Worm (Caenorhabditis elegans) whole organism, young adult: ENCODE measurements around the gene C34D4.4.

Experiments
- B0336.3 ChIP-seq: fragments of 200-800 bp; sonication (Bioruptor generic); IDR thresholded peaks from 2 replicates; pipeline ENCODE4 v1.3.6; 2022; ENCODE audit warnings: missing genetic modification characterization, missing compliant biosample characterization
- C17E4.6 ChIP-seq: fragments of 200-800 bp; sonication (Bioruptor generic); IDR thresholded peaks from 2 replicates; pipeline ENCODE4 v1.3.6; 2022; ENCODE audit warnings: missing genetic modification reagents, missing genetic modification characterization, missing compliant biosample characterization
- F23B12.7 ChIP-seq: sonication (generic microtip); optimal IDR thresholded peaks from 2 replicates; lab custom pipeline; 2017; ENCODE audit warnings: missing genetic modification characterization, mild to moderate bottlenecking, missing compliant biosample characterization, antibody characterized with exemption, moderate library complexity; ENCODE audit not compliant: insufficient read depth
- F33H1.4 ChIP-seq: fragments of 200-800 bp; sonication (Bioruptor generic); IDR thresholded peaks from 2 replicates; pipeline ENCODE4 v1.3.6; 2022; ENCODE audit warnings: missing genetic modification reagents, missing genetic modification characterization, missing compliant biosample characterization
- F39B2.1 ChIP-seq: fragments of 200-800 bp; sonication (Bioruptor generic); IDR thresholded peaks from 2 replicates; pipeline ENCODE4 v1.3.6; 2022; ENCODE audit warnings: missing genetic modification reagents, missing genetic modification characterization, missing compliant biosample characterization
- F49E8.2 ChIP-seq: sonication (generic microtip); optimal IDR thresholded peaks from 3 replicates; lab custom pipeline; 2017; ENCODE audit warnings: missing genetic modification characterization, mild to moderate bottlenecking, missing compliant biosample characterization, antibody characterized with exemption, moderate library complexity; ENCODE audit not compliant: insufficient read depth
- F52B5.7 ChIP-seq: sonication (generic microtip); optimal IDR thresholded peaks from 2 replicates; lab custom pipeline; 2016; ENCODE audit warnings: mild to moderate bottlenecking, missing genetic modification characterization, missing compliant biosample characterization
- Y53G8AR.9 ChIP-seq: fragments of 200-800 bp; sonication (Bioruptor generic); conservative IDR thresholded peaks from 2 replicates; pipeline ENCODE4 v1.3.6; 2022; ENCODE audit warnings: missing genetic modification reagents, missing genetic modification characterization, missing compliant biosample characterization
- Y79H2A.3 ChIP-seq: fragments of 200-800 bp; sonication (Bioruptor generic); conservative IDR thresholded peaks from 2 replicates; pipeline ENCODE4 v1.3.6; 2022; ENCODE audit warnings: missing genetic modification reagents, missing genetic modification characterization, missing compliant biosample characterization
- ZK185.1 ChIP-seq: sonication (generic microtip); optimal IDR thresholded peaks from 2 replicates; lab custom pipeline; 2016; ENCODE audit warnings: mild to moderate bottlenecking, missing genetic modification characterization, missing compliant biosample characterization; ENCODE audit not compliant: poor library complexity, severe bottlenecking
- attf-5 ChIP-seq: fragments of 200-800 bp; sonication (Bioruptor generic); optimal IDR thresholded peaks from 2 replicates; lab custom pipeline; 2018; ENCODE audit warnings: mild to moderate bottlenecking, missing genetic modification characterization, missing compliant biosample characterization
- ccch-3 ChIP-seq: fragments of 200-800 bp; sonication (Bioruptor generic); optimal IDR thresholded peaks from 2 replicates; lab custom pipeline; 2018; ENCODE audit warnings: mild to moderate bottlenecking, missing genetic modification characterization, missing compliant biosample characterization
- cebp-1 ChIP-seq, 2 experiments: fragments of 200-800 bp in 1 of 2; sonication (Bioruptor generic) in 1 of 2; sonication (generic microtip) in 1 of 2; IDR thresholded peaks in 1 of 2; optimal IDR thresholded peaks in 1 of 2; 2 replicates each; pipeline versions ENCODE4 v1.3.6 to Lab custom; 2017 to 2022; ENCODE audit warnings: missing compliant biosample characterization in 2 of 2, missing genetic modification characterization in 2 of 2, mild to moderate bottlenecking in 1 of 2, missing genetic modification reagents in 1 of 2, moderate library complexity in 1 of 2
- ceh-100 ChIP-seq: fragments of 200-800 bp; sonication (Bioruptor generic); IDR thresholded peaks from 2 replicates; pipeline ENCODE4 v1.3.6; 2022; ENCODE audit warnings: missing genetic modification reagents, missing genetic modification characterization, missing compliant biosample characterization
- ceh-27 ChIP-seq: fragments of 200-800 bp; sonication (Bioruptor generic); optimal IDR thresholded peaks from 2 replicates; lab custom pipeline; 2018; ENCODE audit warnings: mild to moderate bottlenecking, missing genetic modification characterization, moderate library complexity, missing compliant biosample characterization
- chd-7 ChIP-seq: sonication (generic microtip); optimal IDR thresholded peaks from 2 replicates; lab custom pipeline; 2016; ENCODE audit warnings: mild to moderate bottlenecking, missing genetic modification characterization, moderate library complexity, missing compliant biosample characterization
- efl-1 ChIP-seq: fragments of 150-350 bp; optimal IDR thresholded peaks from 2 replicates; lab custom pipeline; 2014; ENCODE audit warnings: missing biosample characterization, missing genetic modification reagents, missing genetic modification characterization
- egrh-3 ChIP-seq: fragments of 200-800 bp; sonication (Bioruptor generic); IDR thresholded peaks from 2 replicates; pipeline ENCODE4 v1.3.6; 2022; ENCODE audit warnings: missing genetic modification reagents, missing genetic modification characterization, missing compliant biosample characterization
- gei-17 ChIP-seq: fragments of 200-800 bp; sonication (Bioruptor generic); optimal IDR thresholded peaks from 2 replicates; lab custom pipeline; 2018; ENCODE audit warnings: mild to moderate bottlenecking, missing genetic modification characterization, missing compliant biosample characterization
- hlh-12 ChIP-seq: sonication (generic microtip); optimal IDR thresholded peaks from 2 replicates; lab custom pipeline; 2016; ENCODE audit warnings: missing genetic modification characterization, missing compliant biosample characterization
- hmg-1.2 ChIP-seq: fragments of 200-800 bp; sonication (Bioruptor generic); IDR thresholded peaks from 2 replicates; pipeline ENCODE4 v1.3.6; 2022; ENCODE audit warnings: missing genetic modification reagents, missing genetic modification characterization, missing compliant biosample characterization
- hmg-20 ChIP-seq: fragments of 200-800 bp; sonication (Bioruptor generic); IDR thresholded peaks from 2 replicates; pipeline ENCODE4 v1.3.6; 2022; ENCODE audit warnings: missing genetic modification reagents, missing genetic modification characterization, missing compliant biosample characterization
- hrde-1 ChIP-seq: sonication (generic microtip); optimal IDR thresholded peaks from 2 replicates; lab custom pipeline; 2016; ENCODE audit warnings: missing genetic modification characterization, mild to moderate bottlenecking, missing compliant biosample characterization, moderate library complexity, missing genotype, missing genetic modification reagents, borderline replicate concordance
- let-607 ChIP-seq, 2 experiments: fragments of 200-800 bp in 1 of 2; sonication (Bioruptor generic) in 1 of 2; sonication (generic microtip) in 1 of 2; optimal IDR thresholded peaks; 2 replicates each; lab custom pipeline; 2016 to 2018; ENCODE audit warnings: mild to moderate bottlenecking in 2 of 2, missing compliant biosample characterization in 2 of 2, missing genetic modification characterization in 2 of 2, moderate library complexity in 2 of 2, missing genotype in 1 of 2
- lin-26 ChIP-seq: fragments of 200-800 bp; sonication (Bioruptor generic); IDR thresholded peaks from 2 replicates; pipeline ENCODE4 v1.3.6; 2022; ENCODE audit warnings: missing genetic modification reagents, missing genetic modification characterization, missing compliant biosample characterization
- lir-1 ChIP-seq: fragments of 200-800 bp; sonication (Bioruptor generic); conservative IDR thresholded peaks from 2 replicates; pipeline ENCODE4 v1.3.6; 2022; ENCODE audit warnings: missing genetic modification reagents, missing genetic modification characterization, missing compliant biosample characterization
- lsl-1 ChIP-seq: fragments of 200-800 bp; sonication (Bioruptor generic); optimal IDR thresholded peaks from 2 replicates; lab custom pipeline; 2018; ENCODE audit warnings: mild to moderate bottlenecking, missing genetic modification characterization, moderate library complexity, missing compliant biosample characterization
- madf-10 ChIP-seq: sonication (generic microtip); optimal IDR thresholded peaks from 2 replicates; lab custom pipeline; 2016; ENCODE audit warnings: mild to moderate bottlenecking, missing genetic modification characterization, missing compliant biosample characterization
- mcd-1 ChIP-seq: fragments of 200-800 bp; sonication (Bioruptor generic); IDR thresholded peaks from 2 replicates; pipeline ENCODE4 v1.3.6; 2022; ENCODE audit warnings: missing genetic modification reagents, missing genetic modification characterization, missing compliant biosample characterization
- nfyb-1 ChIP-seq: fragments of 200-800 bp; sonication (Bioruptor generic); IDR thresholded peaks from 2 replicates; pipeline ENCODE4 v1.3.6; 2022; ENCODE audit warnings: missing genetic modification reagents, missing genetic modification characterization, missing compliant biosample characterization
- nhr-80 ChIP-seq: sonication (generic microtip); optimal IDR thresholded peaks from 2 replicates; lab custom pipeline; 2016; ENCODE audit warnings: missing genetic modification characterization, missing compliant biosample characterization
- nhr-90 ChIP-seq: sonication (generic microtip); optimal IDR thresholded peaks from 2 replicates; lab custom pipeline; 2016; ENCODE audit warnings: missing genotype, mild to moderate bottlenecking, missing genetic modification characterization, missing compliant biosample characterization
- pha-4 ChIP-seq: fragments of 150-350 bp; sonication (generic microtip); optimal IDR thresholded peaks from 2 replicates; lab custom pipeline; 2014; ENCODE audit warnings: missing biosample characterization, missing genetic modification reagents, missing genetic modification characterization
- ztf-6 ChIP-seq: fragments of 200-800 bp; sonication (Bioruptor generic); IDR thresholded peaks from 2 replicates; pipeline ENCODE4 v1.3.6; 2022; ENCODE audit warnings: missing genetic modification reagents, missing genetic modification characterization, missing compliant biosample characterization

Gene C34D4.4

ce11 chrIV:7133983-7134382, 15.2 kb upstream of the C34D4.4 start, which contains the start of gene mutd-1:
Gene mutd-1 (minus strand): TSS chrIV:7134083.
- TF ChIP-seq C17E4.6 (GFP tag; lab: Robert Waterston, UW) (no peak), F52B5.7 (tag; lab: Kevin White, UChicago) (no peak), lsl-1 (GFP tag; lab: Kevin White, UChicago) (no peak), ZK185.1 (no peak), nfyb-1 (GFP tag; lab: Robert Waterston, UW) (0 out of 2 replicates have a peak, but pooled peaks have one; percentile 15), ceh-27 (GFP tag; lab: Kevin White, UChicago) (no peak)
- TF ChIP-seq, all 124 proteins: peak for 1

- TF ChIP-seq ccch-3, result no peak
- no peak for TF ChIP-seq lin-26 (GFP tag; lab: Robert Waterston, UW)
- TF ChIP-seq chd-7 (tag; lab: Kevin White, UChicago), result no peak
- TF ChIP-seq nhr-90 (tag; lab: Kevin White, UChicago), result no peak
- no peak for TF ChIP-seq hmg-1.2 (GFP tag; lab: Robert Waterston, UW)
- TF ChIP-seq gei-17 (GFP tag; lab: Kevin White, UChicago), result no peak
- no peak for TF ChIP-seq hrde-1 (tag; lab: Kevin White, UChicago)
Observed at ce11 chrIV:7139143-7139542, 10.0 kb upstream of the C34D4.4 start.

- TF ChIP-seq attf-5 (GFP tag; lab: Kevin White, UChicago) (peak; percentile 24), hmg-20 (GFP tag; lab: Robert Waterston, UW) (no peak), mcd-1 (GFP tag; lab: Robert Waterston, UW) (peak; percentile 35), let-607 (tag; optimal IDR thresholded peaks at IDR 0.05; lab: Kevin White, UChicago) (peak in 1 of 2 experiments; percentile 11), nhr-80 (tag; lab: Kevin White, UChicago) (peak; percentile 16), F23B12.7 (tag; lab: Kevin White, UChicago) (peak; percentile 56)
Observed at ce11 chrIV:7144670-7145257, 4.4 kb upstream of the C34D4.4 start, which contains the start of gene hecd-1. Gene hecd-1 (minus strand): TSS chrIV:7144720.

DNA sequence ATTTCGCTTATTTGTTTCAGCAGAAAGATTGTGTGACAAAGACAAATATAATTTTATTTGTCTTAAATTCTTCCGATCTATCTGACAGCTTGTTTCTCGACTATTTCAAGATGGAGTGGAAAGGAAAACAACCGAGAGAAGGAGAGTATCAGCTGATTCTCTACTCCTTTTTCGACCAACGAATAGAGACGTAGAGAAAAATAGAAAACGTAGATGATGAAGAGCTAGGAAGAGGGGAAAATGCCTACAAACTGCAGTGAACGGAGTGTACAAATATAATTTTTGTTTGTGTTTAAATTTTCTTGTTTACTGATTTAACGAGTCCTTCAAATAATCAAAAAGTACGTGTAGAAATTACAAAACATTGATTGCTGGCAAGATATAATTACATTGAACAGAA, 1.4 kb upstream of the C34D4.4 start:
- TF ChIP-seq cebp-1 (GFP tag; IDR thresholded peaks at IDR 0.05; lab: Robert Waterston, UW) (no peak), cebp-1 (tag; optimal IDR thresholded peaks at IDR 0.05; lab: Kevin White, UChicago) (peak; percentile 26), pha-4 (tag; lab: Kevin White, UChicago) (peak; percentile 68), F33H1.4 (GFP tag; lab: Robert Waterston, UW) (no peak), Y79H2A.3 (no peak), lir-1 (GFP tag; lab: Robert Waterston, UW) (no peak), nhr-80 (tag; lab: Kevin White, UChicago) (peak; percentile 24), hmg-1.2 (GFP tag; lab: Robert Waterston, UW) (peak; percentile 50; the same call in 1 of the 2 replicates), ZK185.1 (peak; percentile 2)

- TF ChIP-seq hlh-12 (tag; lab: Kevin White, UChicago) (no peak), F39B2.1 (GFP tag; lab: Robert Waterston, UW) (no peak), ztf-6 (no peak), cebp-1 (GFP tag; IDR thresholded peaks at IDR 0.05; lab: Robert Waterston, UW) (no peak), cebp-1 (tag; optimal IDR thresholded peaks at IDR 0.05; lab: Kevin White, UChicago) (no peak), B0336.3 (GFP tag; lab: Robert Waterston, UW) (no peak), Y53G8AR.9 (GFP tag; lab: Robert Waterston, UW) (no peak), efl-1 (GFP tag; lab: Kevin White, UChicago) (no peak), F52B5.7 (tag; lab: Kevin White, UChicago) (no peak), ceh-100 (GFP tag; lab: Robert Waterston, UW) (no peak), madf-10 (tag; lab: Kevin White, UChicago) (no peak), F33H1.4 (GFP tag; lab: Robert Waterston, UW) (no peak), egrh-3 (GFP tag; lab: Robert Waterston, UW) (no peak), F49E8.2 (tag; lab: Kevin White, UChicago) (no peak), hrde-1 (tag; lab: Kevin White, UChicago) (no peak), attf-5 (GFP tag; lab: Kevin White, UChicago) (no peak)
- TF ChIP-seq, all 124 proteins: peak for 0
Observed at ce11 chrIV:7152409-7152808, 3.2 kb downstream of the C34D4.4 start, which contains the start of gene col-113. Gene col-113 (minus strand): TSS chrIV:7152509.
